Worm (Caenorhabditis elegans) whole organism, L2 larva: ENCODE data around the gene twk-28.

Source experiments
- ZK546.5 ChIP-seq: sonication (generic microtip); optimal IDR thresholded peaks from 2 replicates; lab custom pipeline; 2017; ENCODE audit warnings: missing biosample characterization, missing genetic modification characterization
- ama-1 ChIP-seq: fragments of 150-350 bp; optimal IDR thresholded peaks from 2 replicates; lab custom pipeline; 2018; ENCODE audit warnings: inconsistent platforms
- ceh-82 ChIP-seq: fragments of 150-350 bp; optimal IDR thresholded peaks from 2 replicates; lab custom pipeline; 2014; ENCODE audit warnings: missing biosample characterization, missing genetic modification characterization
- egl-27 ChIP-seq: sonication (generic microtip); optimal IDR thresholded peaks from 3 replicates; lab custom pipeline; 2017; ENCODE audit warnings: missing biosample characterization, missing genetic modification reagents, missing genetic modification characterization
- elt-1 ChIP-seq: fragments of 150-350 bp; optimal IDR thresholded peaks from 2 replicates; lab custom pipeline; 2014; ENCODE audit warnings: missing biosample characterization, missing genetic modification characterization
- fos-1 ChIP-seq: fragments of 150-350 bp; optimal IDR thresholded peaks from 2 replicates; lab custom pipeline; 2014; ENCODE audit warnings: missing biosample characterization, missing genetic modification characterization
- lin-13 ChIP-seq: fragments of 150-350 bp; optimal IDR thresholded peaks from 2 replicates; lab custom pipeline; 2014; ENCODE audit warnings: missing biosample characterization, missing genetic modification reagents, missing genetic modification characterization
- lsy-2 ChIP-seq, 2 experiments: fragments of 150-350 bp in 1 of 2; sonication (generic microtip) in 1 of 2; optimal IDR thresholded peaks; 2 replicates each; lab custom pipeline; 2014 to 2017; ENCODE audit warnings: missing biosample characterization in 2 of 2, missing genetic modification characterization in 2 of 2
- nhr-23 ChIP-seq: fragments of 150-350 bp; optimal IDR thresholded peaks from 2 replicates; lab custom pipeline; 2014; ENCODE audit warnings: missing biosample characterization, missing genetic modification reagents, missing genetic modification characterization
- nhr-6 ChIP-seq: fragments of 150-350 bp; optimal IDR thresholded peaks from 2 replicates; lab custom pipeline; 2014; ENCODE audit warnings: missing biosample characterization, missing genetic modification characterization
- unc-62 ChIP-seq: fragments of 150-350 bp; optimal IDR thresholded peaks from 2 replicates; lab custom pipeline; 2014; ENCODE audit warnings: missing biosample characterization, missing genetic modification reagents, missing genetic modification characterization

- no peak for TF ChIP-seq ama-1 (lab: Kevin White, UChicago)
- no peak for TF ChIP-seq egl-27
- no peak for TF ChIP-seq lin-13 (GFP tag; lab: Kevin White, UChicago)
- no peak for TF ChIP-seq lsy-2 (tag; optimal IDR thresholded peaks at IDR 0.05; lab: Kevin White, UChicago)
- TF ChIP-seq unc-62 = no peak
- no peak for TF ChIP-seq elt-1 (tag; lab: Kevin White, UChicago)
- TF ChIP-seq ZK546.5 (tag; lab: Kevin White, UChicago) = no peak
- no peak for TF ChIP-seq nhr-23 (tag; lab: Kevin White, UChicago)
- TF ChIP-seq nhr-6 = no peak
- no peak for TF ChIP-seq ceh-82 (tag; lab: Kevin White, UChicago)
- no peak for TF ChIP-seq fos-1
These were observed 30.7 kb downstream of the twk-28 start for ce11 chrX:4248417-4248816.
